Fruit fly (Drosophila melanogaster) whole organism, pupa: Measurements from ENCODE around the gene SPoCk.

ENCODE experiments used
- CG10348 ChIP-seq: fragments of 200-800 bp; sonication (Bioruptor generic); IDR thresholded peaks from 2 replicates; pipeline ENCODE4 v1.3.6; 2022; ENCODE audit warnings: missing biosample characterization, missing genetic modification characterization
- CG12605 ChIP-seq: fragments of 200-800 bp; sonication (Bioruptor generic); IDR thresholded peaks from 2 replicates; pipeline ENCODE4 v1.3.6; 2022; ENCODE audit warnings: missing biosample characterization, missing genetic modification characterization
- CG13204 ChIP-seq: fragments of 200-800 bp; sonication (Bioruptor generic); optimal IDR thresholded peaks from 2 replicates; lab custom pipeline; 2018; ENCODE audit warnings: missing biosample characterization, mild to moderate bottlenecking, missing genetic modification characterization, moderate library complexity
- CG14655 ChIP-seq: fragments of 200-800 bp; sonication (Bioruptor generic); optimal IDR thresholded peaks from 3 replicates; lab custom pipeline; 2017; ENCODE audit warnings: mild to moderate bottlenecking, missing biosample characterization, missing genetic modification reagents, missing genetic modification characterization
- CG15710 ChIP-seq: fragments of 200-800 bp; sonication (Bioruptor generic); optimal IDR thresholded peaks from 2 replicates; lab custom pipeline; 2018; ENCODE audit warnings: missing biosample characterization, mild to moderate bottlenecking, missing genetic modification characterization, moderate library complexity
- CG17806 ChIP-seq: fragments of 200-800 bp; sonication (Bioruptor generic); optimal IDR thresholded peaks from 2 replicates; lab custom pipeline; 2018; ENCODE audit warnings: missing biosample characterization, mild to moderate bottlenecking, missing genetic modification characterization, moderate library complexity
- CG32121 ChIP-seq: fragments of 200-800 bp; sonication (Bioruptor generic); IDR thresholded peaks from 2 replicates; pipeline ENCODE4 v1.3.6; 2022; ENCODE audit warnings: missing biosample characterization, missing genetic modification characterization
- CG34367 ChIP-seq: fragments of 200-800 bp; sonication (Bioruptor generic); optimal IDR thresholded peaks from 2 replicates; lab custom pipeline; 2018; ENCODE audit warnings: missing biosample characterization, mild to moderate bottlenecking, missing genetic modification characterization
- CG4496 ChIP-seq: fragments of 200-800 bp; sonication (Bioruptor generic); IDR thresholded peaks from 3 replicates; pipeline ENCODE4 v1.3.6; 2022; ENCODE audit warnings: missing biosample characterization, missing genetic modification characterization
- CG8159 ChIP-seq: fragments of 200-800 bp; sonication (Bioruptor generic); optimal IDR thresholded peaks from 3 replicates; lab custom pipeline; 2018; ENCODE audit warnings: missing biosample characterization, mild to moderate bottlenecking, missing genetic modification characterization, moderate library complexity
- CG8301 ChIP-seq: fragments of 200-800 bp; sonication (Bioruptor generic); optimal IDR thresholded peaks from 2 replicates; lab custom pipeline; 2018; ENCODE audit warnings: missing biosample characterization, mild to moderate bottlenecking, missing genetic modification characterization
- CG9948 ChIP-seq: fragments of 200-800 bp; sonication (Bioruptor generic); optimal IDR thresholded peaks from 2 replicates; lab custom pipeline; 2018; ENCODE audit warnings: missing biosample characterization, mild to moderate bottlenecking, missing genetic modification characterization, moderate library complexity
- D1 ChIP-seq: fragments of 200-800 bp; sonication (Bioruptor generic); optimal IDR thresholded peaks from 2 replicates; lab custom pipeline; 2018; ENCODE audit warnings: missing biosample characterization, mild to moderate bottlenecking, missing genetic modification characterization, moderate library complexity
- EcR ChIP-seq: fragments of 200-800 bp; sonication (Bioruptor generic); optimal IDR thresholded peaks from 3 replicates; lab custom pipeline; 2019; ENCODE audit warnings: missing biosample characterization, missing genetic modification characterization, mild to moderate bottlenecking, moderate library complexity, missing genetic modification reagents
- Ets98B ChIP-seq: fragments of 200-800 bp; sonication (Bioruptor generic); IDR thresholded peaks from 2 replicates; pipeline ENCODE4 v1.3.6; 2022; ENCODE audit warnings: missing biosample characterization, missing genetic modification characterization
- Pif1A ChIP-seq: fragments of 200-800 bp; sonication (Bioruptor generic); optimal IDR thresholded peaks from 3 replicates; lab custom pipeline; 2016; ENCODE audit warnings: missing biosample characterization, missing genetic modification characterization
- Pif1B ChIP-seq: fragments of 200-800 bp; sonication (Bioruptor generic); optimal IDR thresholded peaks from 3 replicates; lab custom pipeline; 2016; ENCODE audit warnings: missing biosample characterization, missing genetic modification characterization
- Snoo ChIP-seq: fragments of 200-800 bp; sonication (Bioruptor generic); optimal IDR thresholded peaks from 3 replicates; lab custom pipeline; 2017; ENCODE audit warnings: missing biosample characterization, mild to moderate bottlenecking, missing genetic modification characterization, inconsistent platforms
- fd96Ca ChIP-seq: fragments of 200-800 bp; sonication (Bioruptor generic); IDR thresholded peaks from 3 replicates; pipeline ENCODE4 v1.3.6; 2022; ENCODE audit warnings: missing biosample characterization, missing genetic modification characterization
- gl ChIP-seq: fragments of 200-800 bp; sonication (Bioruptor generic); optimal IDR thresholded peaks from 2 replicates; lab custom pipeline; 2018; ENCODE audit warnings: missing biosample characterization, mild to moderate bottlenecking, missing genetic modification characterization
- rn ChIP-seq: fragments of 200-800 bp; sonication (Bioruptor generic); IDR thresholded peaks from 2 replicates; pipeline ENCODE4 v1.3.6; 2022; ENCODE audit warnings: missing biosample characterization, missing genetic modification characterization

Gene SPoCk

DNA sequence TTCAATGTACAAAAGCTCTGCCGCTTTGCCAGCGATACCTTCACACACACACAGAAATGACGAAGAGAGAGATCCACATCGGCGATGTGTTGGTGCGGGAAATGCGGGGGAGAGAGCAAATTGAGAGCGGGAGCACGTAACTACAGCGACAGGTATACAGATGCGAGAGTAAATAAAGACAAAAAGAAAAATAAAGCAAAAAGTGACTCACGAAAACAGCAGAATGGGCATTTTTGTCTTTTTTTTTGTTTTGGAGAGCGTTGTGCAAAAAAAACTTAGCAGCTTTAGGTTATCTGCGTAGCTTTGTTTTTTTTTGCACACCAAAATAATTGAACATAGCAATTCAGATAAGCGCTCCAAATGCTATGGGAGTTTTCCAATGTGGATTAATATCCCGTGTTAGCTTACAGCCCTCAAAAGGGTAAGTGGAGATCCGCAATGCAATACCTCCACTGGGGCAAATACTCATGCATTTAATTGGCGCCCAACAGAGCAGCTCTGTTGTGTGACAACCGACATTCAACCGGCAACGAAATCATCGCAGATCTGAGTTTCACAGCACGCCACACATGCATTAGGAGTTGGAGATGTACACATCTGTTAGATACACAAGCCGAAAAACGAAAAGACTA is 73.4 kb downstream of the SPoCk start:
- TF ChIP-seq rn (GFP tag; lab: Robert Waterston, UW) (peak; percentile 88), CG9948 (peak; percentile 77), CG8301 (tag; lab: Kevin White, UChicago) (peak; percentile 83), gl (tag; lab: Kevin White, UChicago) (peak; percentile 97), CG8159 (tag; lab: Kevin White, UChicago) (peak; percentile 82), Ets98B (peak; percentile 95), Pif1B (GFP tag; lab: Kevin White, UChicago) (peak; percentile 76), CG10348 (peak; percentile 24; the same call in 1 of the 2 replicates), Snoo (tag; lab: Kevin White, UChicago) (peak; percentile 87), CG4496 (GFP tag; lab: Robert Waterston, UW) (peak; percentile 98), CG32121 (GFP tag; lab: Robert Waterston, UW) (peak; percentile 96), fd96Ca (peak; percentile 94), CG17806 (tag; lab: Kevin White, UChicago) (peak; percentile 68), CG15710 (tag; lab: Kevin White, UChicago) (peak; percentile 84), Pif1A (GFP tag; lab: Kevin White, UChicago) (peak; percentile 87), CG13204 (GFP tag; lab: Kevin White, UChicago) (peak; percentile 97), EcR (GFP tag; lab: Kevin White, UChicago) (peak; percentile 72), D1 (tag; lab: Kevin White, UChicago) (peak; percentile 77), CG14655 (GFP tag; lab: Kevin White, UChicago) (peak; percentile 85), CG34367 (tag; lab: Kevin White, UChicago) (peak; percentile 84), CG12605 (GFP tag; lab: Robert Waterston, UW) (peak; percentile 98)

DNA sequence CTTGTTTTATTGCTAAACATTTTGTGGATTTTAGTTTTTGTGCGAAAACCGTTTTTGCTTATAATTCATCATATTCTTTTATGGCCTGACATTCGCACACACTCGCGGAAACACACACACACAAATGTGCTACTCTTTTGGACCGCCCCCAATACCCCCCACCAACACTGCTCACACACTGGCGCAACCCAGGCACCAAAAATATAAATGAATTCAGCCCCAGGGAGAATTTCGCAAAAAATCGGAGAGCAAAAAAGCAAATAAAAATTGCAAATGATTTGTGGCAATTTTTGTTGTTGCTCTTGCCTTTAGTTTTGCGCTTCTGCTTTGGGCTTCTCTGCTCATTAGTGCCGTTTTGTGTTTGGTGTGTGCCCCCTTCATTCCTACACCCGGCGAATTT is 74.0 kb downstream of the SPoCk start:
- TF ChIP-seq CG32121 (GFP tag; lab: Robert Waterston, UW): peak; percentile 65
- TF ChIP-seq CG17806 (tag; lab: Kevin White, UChicago): no peak
- TF ChIP-seq Ets98B: peak; percentile 29; the same call in 1 of the 2 replicates
- TF ChIP-seq CG4496 (GFP tag; lab: Robert Waterston, UW): peak; percentile 41; the same call in 2 of the 3 replicates
- TF ChIP-seq CG34367 (tag; lab: Kevin White, UChicago): no peak

DNA sequence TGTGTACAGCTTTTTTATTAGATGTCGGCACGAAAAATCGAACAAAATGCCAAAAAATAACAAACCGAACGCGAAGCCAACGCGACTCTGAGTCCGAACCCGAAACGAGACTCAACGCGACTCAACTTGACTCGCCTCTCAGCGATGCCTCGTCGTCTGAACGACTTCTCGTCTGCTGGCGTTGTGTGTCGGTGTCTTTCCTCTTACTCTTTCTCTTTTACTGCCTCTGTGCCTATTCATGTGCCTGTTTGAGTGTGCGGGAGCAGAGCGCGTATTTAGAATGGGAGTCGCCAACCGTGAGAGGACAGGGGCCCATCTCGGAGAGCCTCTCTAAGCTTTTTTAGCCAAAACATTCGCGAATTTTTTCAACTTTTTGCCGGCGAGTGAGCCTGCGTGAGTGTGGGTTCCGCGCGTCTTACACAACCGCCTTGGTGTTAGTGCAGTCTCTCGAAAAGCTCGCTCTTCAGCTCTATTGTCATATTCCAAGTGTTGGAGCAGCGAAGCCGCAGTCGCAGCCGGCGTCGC is 75.5 kb downstream of the SPoCk start:
- TF ChIP-seq Pif1A (GFP tag; lab: Kevin White, UChicago): peak; percentile 55
- TF ChIP-seq rn (GFP tag; lab: Robert Waterston, UW): no peak
- TF ChIP-seq Snoo (tag; lab: Kevin White, UChicago): peak; percentile 7
- peak; percentile 3 for TF ChIP-seq CG15710 (tag; lab: Kevin White, UChicago)
- TF ChIP-seq CG9948: no peak
- TF ChIP-seq CG8159 (tag; lab: Kevin White, UChicago): no peak
- TF ChIP-seq EcR (GFP tag; lab: Kevin White, UChicago): peak; percentile 62
- TF ChIP-seq D1 (tag; lab: Kevin White, UChicago): no peak
- TF ChIP-seq CG8301 (tag; lab: Kevin White, UChicago): peak; percentile 8
- peak; percentile 61 for TF ChIP-seq gl (tag; lab: Kevin White, UChicago)
- no peak for TF ChIP-seq CG34367 (tag; lab: Kevin White, UChicago)
- peak; percentile 72 for TF ChIP-seq fd96Ca
- peak; percentile 71; the same call in 2 of the 3 replicates for TF ChIP-seq CG4496 (GFP tag; lab: Robert Waterston, UW)
- no peak for TF ChIP-seq CG10348
- no peak; the same call in none of the 2 replicates for TF ChIP-seq CG32121 (GFP tag; lab: Robert Waterston, UW)
- no peak for TF ChIP-seq CG17806 (tag; lab: Kevin White, UChicago)
- peak; percentile 81 for TF ChIP-seq CG12605 (GFP tag; lab: Robert Waterston, UW)
- TF ChIP-seq CG14655 (GFP tag; lab: Kevin White, UChicago): peak; percentile 51
- TF ChIP-seq CG13204 (GFP tag; lab: Kevin White, UChicago): peak; percentile 75
- peak; percentile 56 for TF ChIP-seq Pif1B (GFP tag; lab: Kevin White, UChicago)
- peak; percentile 79 for TF ChIP-seq Ets98B

DNA sequence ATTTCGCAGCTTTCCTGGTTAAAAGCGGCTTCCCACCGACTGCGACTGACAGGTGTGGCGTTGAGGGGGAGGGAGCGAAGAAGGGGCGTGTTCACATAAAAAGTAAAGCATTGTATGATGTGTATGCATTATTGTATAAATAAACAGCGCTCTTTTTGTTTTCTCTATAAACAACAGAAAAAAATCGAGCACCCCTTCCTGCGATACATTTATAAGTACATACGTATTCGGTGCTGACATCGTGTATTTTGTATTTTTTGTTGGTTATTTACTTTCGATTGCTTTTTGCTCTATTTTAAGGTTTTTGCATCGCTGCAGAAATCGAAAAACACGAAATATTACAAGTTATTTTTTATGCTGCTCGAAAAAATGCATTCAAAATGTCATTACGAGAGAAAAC is 77.0 kb downstream of the SPoCk start:
- TF ChIP-seq EcR (GFP tag; lab: Kevin White, UChicago): no peak
- no peak for TF ChIP-seq CG8159 (tag; lab: Kevin White, UChicago)
- TF ChIP-seq gl (tag; lab: Kevin White, UChicago): peak; percentile 20
- TF ChIP-seq Pif1A (GFP tag; lab: Kevin White, UChicago): no peak
- no peak for TF ChIP-seq fd96Ca
- TF ChIP-seq Pif1B (GFP tag; lab: Kevin White, UChicago): peak; percentile 4
- no peak for TF ChIP-seq CG4496 (GFP tag; lab: Robert Waterston, UW)
- peak; percentile 3 for TF ChIP-seq CG15710 (tag; lab: Kevin White, UChicago)
- no peak for TF ChIP-seq Snoo (tag; lab: Kevin White, UChicago)
- TF ChIP-seq D1 (tag; lab: Kevin White, UChicago): peak; percentile 33
- no peak for TF ChIP-seq rn (GFP tag; lab: Robert Waterston, UW)
- no peak for TF ChIP-seq CG14655 (GFP tag; lab: Kevin White, UChicago)
- TF ChIP-seq CG13204 (GFP tag; lab: Kevin White, UChicago): peak; percentile 33
- TF ChIP-seq CG17806 (tag; lab: Kevin White, UChicago): peak; percentile 9
- TF ChIP-seq CG9948: no peak
- no peak for TF ChIP-seq CG34367 (tag; lab: Kevin White, UChicago)
- TF ChIP-seq CG8301 (tag; lab: Kevin White, UChicago): no peak
- TF ChIP-seq, all 21 proteins: peak for 6
